Fruit fly (Drosophila melanogaster) whole organism, embryonic: ENCODE measurements around the gene Spn88Eb.
A peak's percentile ranks its signal among the peaks of the same experiment; 100 is the strongest.

Source experiments
- Asciz ChIP-seq: fragments of 200-800 bp; sonication (Bioruptor generic); optimal IDR thresholded peaks from 2 replicates; lab custom pipeline; 2017; ENCODE audit warnings: missing biosample characterization, mild to moderate bottlenecking, missing genetic modification characterization, missing genetic modification reagents
- CG10431 ChIP-seq: fragments of 200-800 bp; sonication (Bioruptor generic); optimal IDR thresholded peaks from 3 replicates; lab custom pipeline; 2018; ENCODE audit warnings: missing biosample characterization, mild to moderate bottlenecking, missing genetic modification characterization
- CG11247 ChIP-seq: fragments of 200-800 bp; sonication (Bioruptor generic); IDR thresholded peaks from 2 replicates; pipeline ENCODE4 v1.3.6; 2022; ENCODE audit warnings: missing biosample characterization, missing genetic modification characterization
- CG13296 ChIP-seq: fragments of 200-800 bp; sonication (Bioruptor generic); optimal IDR thresholded peaks from 3 replicates; lab custom pipeline; 2018; ENCODE audit warnings: missing biosample characterization, mild to moderate bottlenecking, missing genetic modification characterization
- CG13624 ChIP-seq: fragments of 200-800 bp; sonication (Bioruptor generic); optimal IDR thresholded peaks from 2 replicates; lab custom pipeline; 2016; ENCODE audit warnings: missing biosample characterization, missing genetic modification characterization
- CG14667 ChIP-seq: fragments of 200-800 bp; sonication (Bioruptor generic); IDR thresholded peaks from 2 replicates; pipeline ENCODE4 v1.3.6; 2022; ENCODE audit warnings: missing biosample characterization, missing genetic modification characterization
- CG15514 ChIP-seq: fragments of 200-800 bp; sonication (Bioruptor generic); optimal IDR thresholded peaks from 3 replicates; lab custom pipeline; 2017; ENCODE audit warnings: missing biosample characterization, missing genetic modification characterization, mild to moderate bottlenecking, moderate library complexity, missing genetic modification reagents
- CG18599 ChIP-seq: fragments of 200-800 bp; sonication (Bioruptor generic); optimal IDR thresholded peaks from 3 replicates; lab custom pipeline; 2017; ENCODE audit warnings: missing biosample characterization, missing genetic modification characterization, mild to moderate bottlenecking, moderate library complexity, missing genetic modification reagents
- CG3281 ChIP-seq: fragments of 200-800 bp; sonication (Bioruptor generic); optimal IDR thresholded peaks from 3 replicates; lab custom pipeline; 2017; ENCODE audit warnings: missing biosample characterization, mild to moderate bottlenecking, missing genetic modification characterization
- CG34376 ChIP-seq: fragments of 200-800 bp; sonication (Bioruptor generic); optimal IDR thresholded peaks from 2 replicates; lab custom pipeline; 2018; ENCODE audit warnings: missing biosample characterization, mild to moderate bottlenecking, missing genetic modification characterization
- CG6765 ChIP-seq: fragments of 200-800 bp; sonication (Bioruptor generic); optimal IDR thresholded peaks from 3 replicates; lab custom pipeline; 2017; ENCODE audit warnings: missing biosample characterization, mild to moderate bottlenecking, missing genetic modification characterization
- CG6854 ChIP-seq: fragments of 200-800 bp; sonication (Bioruptor generic); optimal IDR thresholded peaks from 3 replicates; lab custom pipeline; 2017; ENCODE audit warnings: missing biosample characterization, mild to moderate bottlenecking, missing genetic modification characterization
- CG8089 ChIP-seq: fragments of 200-800 bp; sonication (Bioruptor generic); optimal IDR thresholded peaks from 3 replicates; lab custom pipeline; 2016; ENCODE audit warnings: missing biosample characterization, missing genetic modification characterization
- CG8359 ChIP-seq: fragments of 200-800 bp; sonication (Bioruptor generic); optimal IDR thresholded peaks from 2 replicates; lab custom pipeline; 2017; ENCODE audit warnings: missing biosample characterization, mild to moderate bottlenecking, missing genetic modification characterization, borderline replicate concordance
- Dbx ChIP-seq: fragments of 200-800 bp; sonication (Bioruptor generic); IDR thresholded peaks from 3 replicates; pipeline ENCODE4 v1.3.6; 2022; ENCODE audit warnings: missing biosample characterization, missing genetic modification characterization
- GATAe ChIP-seq: fragments of 200-800 bp; sonication (Bioruptor generic); conservative IDR thresholded peaks from 2 replicates; pipeline ENCODE4 v1.3.6; 2022; ENCODE audit warnings: missing biosample characterization, missing genetic modification characterization
- HHEX ChIP-seq: fragments of 200-800 bp; sonication (Bioruptor generic); optimal IDR thresholded peaks from 3 replicates; lab custom pipeline; 2017; ENCODE audit warnings: missing biosample characterization, mild to moderate bottlenecking, missing genetic modification characterization, missing genetic modification reagents
- Hmx ChIP-seq: fragments of 200-800 bp; sonication (Bioruptor generic); optimal IDR thresholded peaks from 2 replicates; lab custom pipeline; 2016; ENCODE audit warnings: missing biosample characterization, missing genetic modification characterization
- NFAT ChIP-seq: fragments of 200-800 bp; sonication (Bioruptor generic); IDR thresholded peaks from 2 replicates; pipeline ENCODE4 v1.3.6; 2022; ENCODE audit warnings: missing biosample characterization, missing genetic modification characterization
- PHDP ChIP-seq: fragments of 200-800 bp; sonication (Bioruptor generic); optimal IDR thresholded peaks from 3 replicates; lab custom pipeline; 2018; ENCODE audit warnings: missing biosample characterization, mild to moderate bottlenecking, missing genetic modification characterization, moderate library complexity
- Stat92E ChIP-seq, 3 experiments: fragments of >200 bp in 2 of 3; fragments of 200-800 bp in 1 of 3; sonication (Bioruptor generic) in 1 of 3; optimal IDR thresholded peaks; 2 replicates each; lab custom pipeline; 2017 to 2019; ENCODE audit warnings: missing biosample characterization in 3 of 3, missing genetic modification characterization in 3 of 3, mild to moderate bottlenecking in 1 of 3, moderate library complexity in 1 of 3
- Tbp ChIP-seq: fragments of >200 bp; optimal IDR thresholded peaks from 2 replicates; lab custom pipeline; 2018; ENCODE audit warnings: missing biosample characterization, missing genetic modification characterization
- bigmax ChIP-seq: fragments of 200-800 bp; sonication (Bioruptor generic); optimal IDR thresholded peaks from 2 replicates; lab custom pipeline; 2018; ENCODE audit warnings: missing biosample characterization, mild to moderate bottlenecking, missing genetic modification characterization
- br ChIP-seq: fragments of >200 bp; optimal IDR thresholded peaks from 2 replicates; lab custom pipeline; 2017
- cwo ChIP-seq: fragments of 200-800 bp; sonication (Bioruptor generic); optimal IDR thresholded peaks from 3 replicates; lab custom pipeline; 2017; ENCODE audit warnings: missing biosample characterization, missing genetic modification characterization, mild to moderate bottlenecking, moderate library complexity, missing genetic modification reagents
- dmrt99B ChIP-seq: fragments of 200-800 bp; sonication (Bioruptor generic); optimal IDR thresholded peaks from 2 replicates; lab custom pipeline; 2018; ENCODE audit warnings: missing biosample characterization, mild to moderate bottlenecking, missing genetic modification characterization, moderate library complexity
- exex ChIP-seq: fragments of 200-800 bp; sonication (Bioruptor generic); optimal IDR thresholded peaks from 4 replicates; lab custom pipeline; 2018; ENCODE audit warnings: missing biosample characterization, mild to moderate bottlenecking, missing genetic modification characterization, moderate library complexity
- ftz-f1 ChIP-seq: fragments of 200-800 bp; sonication (Bioruptor generic); optimal IDR thresholded peaks from 2 replicates; lab custom pipeline; 2016; ENCODE audit warnings: missing biosample characterization, missing genetic modification characterization
- gcm2 ChIP-seq: fragments of 200-800 bp; sonication (Bioruptor generic); optimal IDR thresholded peaks from 2 replicates; lab custom pipeline; 2016; ENCODE audit warnings: missing biosample characterization, missing genetic modification characterization
- grn ChIP-seq: fragments of 200-800 bp; sonication (Bioruptor generic); optimal IDR thresholded peaks from 3 replicates; lab custom pipeline; 2017; ENCODE audit warnings: missing biosample characterization, missing genetic modification characterization
- gro ChIP-seq: fragments of 200-800 bp; sonication (Bioruptor generic); optimal IDR thresholded peaks from 2 replicates; lab custom pipeline; 2016; ENCODE audit warnings: missing biosample characterization, missing genetic modification characterization
- gsb ChIP-seq: fragments of 200-800 bp; sonication (Bioruptor generic); IDR thresholded peaks from 2 replicates; pipeline ENCODE4 v1.3.6; 2022; ENCODE audit warnings: missing biosample characterization, missing genetic modification characterization
- ind ChIP-seq: fragments of 200-800 bp; sonication (Bioruptor generic); optimal IDR thresholded peaks from 3 replicates; lab custom pipeline; 2016; ENCODE audit warnings: missing biosample characterization, missing genetic modification characterization
- klu ChIP-seq: fragments of 200-800 bp; sonication (Bioruptor generic); IDR thresholded peaks from 2 replicates; pipeline ENCODE4 v1.3.6; 2022; ENCODE audit warnings: missing biosample characterization, missing genetic modification characterization
- mirr ChIP-seq: fragments of 200-800 bp; sonication (Bioruptor generic); optimal IDR thresholded peaks from 3 replicates; lab custom pipeline; 2018; ENCODE audit warnings: missing biosample characterization, mild to moderate bottlenecking, missing genetic modification characterization
- peb ChIP-seq: fragments of 200-800 bp; sonication (Bioruptor generic); IDR thresholded peaks from 2 replicates; pipeline ENCODE4 v1.3.6; 2022; ENCODE audit warnings: missing biosample characterization, missing genetic modification characterization
- prd ChIP-seq, 3 experiments: fragments of >200 bp in 2 of 3; fragments of 200-800 bp in 1 of 3; sonication (Bioruptor generic) in 1 of 3; optimal IDR thresholded peaks in 2 of 3; IDR thresholded peaks in 1 of 3; 2 replicates in 2 of 3; 3 replicates in 1 of 3; pipeline versions ENCODE4 v1.3.6 to Lab custom; 2017 to 2022; ENCODE audit warnings: missing biosample characterization in 1 of 3, missing genetic modification characterization in 1 of 3
- salm ChIP-seq: fragments of 200-800 bp; sonication (Bioruptor generic); optimal IDR thresholded peaks from 2 replicates; lab custom pipeline; 2018; ENCODE audit warnings: missing biosample characterization, mild to moderate bottlenecking, missing genetic modification characterization
- sd ChIP-seq: fragments of 200-800 bp; sonication (Bioruptor generic); optimal IDR thresholded peaks from 3 replicates; lab custom pipeline; 2018; ENCODE audit warnings: missing biosample characterization, mild to moderate bottlenecking, missing genetic modification characterization, moderate library complexity
- so ChIP-seq: fragments of 200-800 bp; sonication (Bioruptor generic); IDR thresholded peaks from 3 replicates; pipeline ENCODE4 v1.3.6; 2022; ENCODE audit warnings: missing biosample characterization, missing genetic modification characterization
- sug ChIP-seq: fragments of 200-800 bp; optimal IDR thresholded peaks from 2 replicates; lab custom pipeline; 2019; ENCODE audit warnings: missing biosample characterization, mild to moderate bottlenecking, missing genetic modification characterization, moderate library complexity
- tap ChIP-seq: fragments of 200-800 bp; optimal IDR thresholded peaks from 3 replicates; lab custom pipeline; 2019; ENCODE audit warnings: missing biosample characterization, mild to moderate bottlenecking, missing genetic modification characterization, moderate library complexity
- zf30C ChIP-seq: fragments of 200-800 bp; sonication (Bioruptor generic); optimal IDR thresholded peaks from 3 replicates; lab custom pipeline; 2018; ENCODE audit warnings: missing biosample characterization, mild to moderate bottlenecking, missing genetic modification characterization

Gene Spn88Eb

DNA sequence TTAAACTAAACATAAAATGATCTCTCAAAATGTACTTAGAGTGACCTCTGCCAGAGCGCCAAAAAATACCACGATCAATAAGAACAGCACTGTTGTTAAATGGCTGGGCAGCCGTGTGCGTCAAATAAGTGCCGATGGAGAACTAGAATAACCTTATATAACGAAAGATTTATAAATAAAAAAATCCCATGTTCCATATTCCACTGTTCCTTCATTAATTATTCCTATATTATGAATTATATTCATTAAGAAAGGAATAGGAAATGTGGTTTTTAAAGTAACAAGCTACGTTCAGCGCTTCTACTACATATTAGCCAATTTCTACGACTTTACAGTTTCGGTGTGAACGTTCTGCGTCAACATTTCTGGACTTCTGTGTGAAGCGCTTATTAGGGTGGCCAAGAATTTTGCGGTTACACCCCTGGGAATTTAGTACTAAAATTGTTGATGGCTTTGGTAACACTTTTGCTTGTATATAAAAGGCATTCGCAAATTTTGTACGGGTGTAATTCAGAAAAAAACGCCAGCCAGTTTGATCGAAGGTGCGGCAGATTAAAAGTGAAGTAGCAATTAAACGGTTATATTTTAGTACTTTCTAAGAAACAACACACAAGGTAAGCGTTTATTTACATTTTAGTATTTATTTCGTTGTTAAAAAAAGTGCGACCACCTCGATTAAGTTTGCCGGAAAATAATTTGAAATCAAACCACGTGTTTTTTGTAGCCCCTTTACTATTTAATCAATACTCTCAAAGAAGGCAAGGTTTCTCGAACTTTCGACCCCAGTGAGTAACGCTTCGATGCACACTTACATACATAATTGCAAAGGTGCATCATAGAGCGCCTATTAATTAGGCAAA lies 33.9 kb upstream of the Spn88Eb start, which contains the start of the genes tefu and Hsc70-4 (continued):
- peak; percentile 74 for TF ChIP-seq Dbx
- peak; percentile 26 for TF ChIP-seq CG8359 (GFP tag; lab: Kevin White, UChicago)
- peak; percentile 62; the same call in 1 of the 3 replicates for TF ChIP-seq so (GFP tag; lab: Robert Waterston, UW)
- TF ChIP-seq ftz-f1 (GFP tag; lab: Kevin White, UChicago) = no peak
- TF ChIP-seq prd (optimal IDR thresholded peaks at IDR 0.05; lab: Kevin White, UChicago) = no peak
- TF ChIP-seq prd (GFP tag; IDR thresholded peaks at IDR 0.05; lab: Robert Waterston, UW) = peak; percentile 88
- peak; percentile 59 for TF ChIP-seq NFAT (GFP tag; lab: Robert Waterston, UW)
- 0 out of 2 replicates have a peak, but pooled peaks have one; percentile 43 for TF ChIP-seq gsb (GFP tag; lab: Robert Waterston, UW)
- no peak for TF ChIP-seq CG10431 (GFP tag; lab: Kevin White, UChicago)
- TF ChIP-seq, all 482 proteins: peak for 353

dm6 chr3R:15231635-15232138 lies 23.1 kb upstream of the Spn88Eb start:
- peak; percentile 81 for TF ChIP-seq mirr
- no peak for TF ChIP-seq peb (GFP tag; lab: Robert Waterston, UW)
- TF ChIP-seq PHDP (tag; lab: Kevin White, UChicago) = no peak
- peak; percentile 53 for TF ChIP-seq CG13296
- TF ChIP-seq salm (tag; lab: Kevin White, UChicago) = peak; percentile 1
- TF ChIP-seq sd (tag; lab: Kevin White, UChicago) = peak; percentile 97
- TF ChIP-seq cwo (GFP tag; lab: Kevin White, UChicago) = peak; percentile 1
- peak; percentile 16 for TF ChIP-seq Asciz (GFP tag; lab: Kevin White, UChicago)
- peak; percentile 91 for TF ChIP-seq CG34376 (GFP tag; lab: Kevin White, UChicago)
- peak; percentile 3 for TF ChIP-seq CG15514
- TF ChIP-seq CG6854 (GFP tag; lab: Kevin White, UChicago) = peak; percentile 20
- TF ChIP-seq gro = peak; percentile 7
- peak; percentile 34 for TF ChIP-seq zf30C (GFP tag; lab: Kevin White, UChicago)
- peak; percentile 32 for TF ChIP-seq GATAe (GFP tag; lab: Robert Waterston, UW)
- peak; percentile 100 for TF ChIP-seq sug (tag; lab: Kevin White, UChicago)
- TF ChIP-seq exex (tag; lab: Kevin White, UChicago) = peak; percentile 99
- TF ChIP-seq CG13624 (GFP tag; lab: Kevin White, UChicago) = no peak
- TF ChIP-seq CG3281 = peak; percentile 12
- no peak for TF ChIP-seq Stat92E (GFP tag; optimal IDR thresholded peaks at IDR 0.05; lab: Kevin White, UChicago)
- TF ChIP-seq br (lab: Kevin White, UChicago) = no peak
- TF ChIP-seq grn (GFP tag; lab: Kevin White, UChicago) = peak; percentile 42
- TF ChIP-seq, all 482 proteins: peak for 16

- TF ChIP-seq CG14667 = no peak
- no peak for TF ChIP-seq Tbp (GFP tag; lab: Kevin White, UChicago)
- no peak for TF ChIP-seq tap (tag; lab: Kevin White, UChicago)
- no peak for TF ChIP-seq Hmx (GFP tag; lab: Kevin White, UChicago)
- no peak for TF ChIP-seq HHEX (GFP tag; lab: Kevin White, UChicago)
- no peak for TF ChIP-seq dmrt99B (tag; lab: Kevin White, UChicago)
- no peak for TF ChIP-seq klu (GFP tag; lab: Robert Waterston, UW)
- TF ChIP-seq bigmax (GFP tag; lab: Kevin White, UChicago) = no peak
- TF ChIP-seq ind (GFP tag; lab: Kevin White, UChicago) = no peak
- no peak for TF ChIP-seq CG6765 (GFP tag; lab: Kevin White, UChicago)
- TF ChIP-seq exex (tag; lab: Kevin White, UChicago) = peak; percentile 30
- no peak for TF ChIP-seq CG11247 (GFP tag; lab: Robert Waterston, UW)
- no peak for TF ChIP-seq Asciz (GFP tag; lab: Kevin White, UChicago)
- peak; percentile 55 for TF ChIP-seq sug (tag; lab: Kevin White, UChicago)
- no peak for TF ChIP-seq CG18599 (GFP tag; lab: Kevin White, UChicago)
- no peak for TF ChIP-seq CG8089 (GFP tag; lab: Kevin White, UChicago)
- no peak for TF ChIP-seq gcm2 (GFP tag; lab: Kevin White, UChicago)
Observed at dm6 chr3R:15230285-15230684, 21.7 kb upstream of the Spn88Eb start, which contains the start of gene CG34316. Gene CG34316, plus strand, starts transcription at chr3R:15230585.
